Fruit fly (Drosophila melanogaster) whole organism, prepupa: ENCODE measurements around the gene msps.
A peak's percentile ranks its signal among the peaks of the same experiment; 100 is the strongest.

Experiments
- Blimp-1 ChIP-seq: fragments of 200-800 bp; sonication (Bioruptor generic); optimal IDR thresholded peaks from 3 replicates; lab custom pipeline; 2017; ENCODE audit warnings: missing biosample characterization, missing genetic modification characterization, mild to moderate bottlenecking, moderate library complexity, missing genetic modification reagents
- CG10631 ChIP-seq: fragments of 200-800 bp; sonication (Bioruptor generic); optimal IDR thresholded peaks from 2 replicates; lab custom pipeline; 2016; ENCODE audit warnings: missing biosample characterization, missing genetic modification characterization
- CG10669 ChIP-seq: fragments of 200-800 bp; sonication (Bioruptor generic); optimal IDR thresholded peaks from 3 replicates; lab custom pipeline; 2018; ENCODE audit warnings: missing biosample characterization, mild to moderate bottlenecking, missing genetic modification characterization, moderate library complexity
- CG11294 ChIP-seq: fragments of 200-800 bp; sonication (Bioruptor generic); IDR thresholded peaks from 2 replicates; pipeline ENCODE4 v1.3.6; 2022; ENCODE audit warnings: missing biosample characterization, missing genetic modification characterization
- CG11762 ChIP-seq: fragments of 200-800 bp; sonication (Bioruptor generic); optimal IDR thresholded peaks from 3 replicates; lab custom pipeline; 2016; ENCODE audit warnings: missing biosample characterization, missing genetic modification characterization; ENCODE audit not compliant: insufficient read depth
- CG11902 ChIP-seq: fragments of 200-800 bp; sonication (Bioruptor generic); optimal IDR thresholded peaks from 3 replicates; lab custom pipeline; 2016; ENCODE audit warnings: missing biosample characterization, missing genetic modification characterization
- CG15336 ChIP-seq: fragments of 200-800 bp; sonication (Bioruptor generic); IDR thresholded peaks from 2 replicates; pipeline ENCODE4 v1.3.6; 2022; ENCODE audit warnings: missing biosample characterization, missing genetic modification characterization
- CG16779 ChIP-seq: fragments of 200-800 bp; sonication (Bioruptor generic); optimal IDR thresholded peaks from 3 replicates; lab custom pipeline; 2017; ENCODE audit warnings: missing biosample characterization, mild to moderate bottlenecking, missing genetic modification characterization
- CG31627 ChIP-seq: fragments of 200-800 bp; sonication (Bioruptor generic); optimal IDR thresholded peaks from 3 replicates; lab custom pipeline; 2016; ENCODE audit warnings: missing biosample characterization, missing genetic modification characterization
- CG32006 ChIP-seq: fragments of 200-800 bp; sonication (Bioruptor generic); optimal IDR thresholded peaks from 3 replicates; lab custom pipeline; 2017; ENCODE audit warnings: missing biosample characterization, mild to moderate bottlenecking, missing genetic modification characterization
- CG3919 ChIP-seq: fragments of 200-800 bp; sonication (Bioruptor generic); optimal IDR thresholded peaks from 3 replicates; lab custom pipeline; 2016; ENCODE audit warnings: missing biosample characterization, missing genetic modification characterization
- CG6163 ChIP-seq: fragments of 200-800 bp; sonication (Bioruptor generic); IDR thresholded peaks from 3 replicates; pipeline ENCODE4 v1.3.6; 2022; ENCODE audit warnings: missing biosample characterization, missing genetic modification characterization
- CG6276 ChIP-seq: fragments of 200-800 bp; sonication (Bioruptor generic); optimal IDR thresholded peaks from 2 replicates; lab custom pipeline; 2017; ENCODE audit warnings: missing biosample characterization, mild to moderate bottlenecking, missing genetic modification characterization
- CG6792 ChIP-seq: fragments of 200-800 bp; sonication (Bioruptor generic); optimal IDR thresholded peaks from 3 replicates; lab custom pipeline; 2016; ENCODE audit warnings: missing biosample characterization, missing genetic modification characterization
- CG6808 ChIP-seq: fragments of 200-800 bp; sonication (Bioruptor generic); optimal IDR thresholded peaks from 3 replicates; lab custom pipeline; 2017; ENCODE audit warnings: missing biosample characterization, missing genetic modification characterization, mild to moderate bottlenecking, moderate library complexity, missing genetic modification reagents
- CG6854 ChIP-seq: fragments of 200-800 bp; sonication (Bioruptor generic); optimal IDR thresholded peaks from 2 replicates; lab custom pipeline; 2017; ENCODE audit warnings: missing biosample characterization, mild to moderate bottlenecking, missing genetic modification characterization
- CG7368 ChIP-seq: fragments of 200-800 bp; sonication (Bioruptor generic); optimal IDR thresholded peaks from 3 replicates; lab custom pipeline; 2016; ENCODE audit warnings: missing biosample characterization, missing genetic modification characterization
- CG8119 ChIP-seq: fragments of 200-800 bp; sonication (Bioruptor generic); IDR thresholded peaks from 3 replicates; pipeline ENCODE4 v1.3.6; 2022; ENCODE audit warnings: missing biosample characterization, missing genetic modification characterization
- CG8319 ChIP-seq: fragments of 200-800 bp; sonication (Bioruptor generic); optimal IDR thresholded peaks from 3 replicates; lab custom pipeline; 2016; ENCODE audit warnings: missing biosample characterization, missing genetic modification characterization
- CG9139 ChIP-seq: fragments of 200-800 bp; sonication (Bioruptor generic); optimal IDR thresholded peaks from 3 replicates; lab custom pipeline; 2017; ENCODE audit warnings: missing biosample characterization, mild to moderate bottlenecking, missing genetic modification characterization
- Eip75B ChIP-seq: fragments of 200-800 bp; sonication (Bioruptor generic); optimal IDR thresholded peaks from 3 replicates; lab custom pipeline; 2016; ENCODE audit warnings: missing biosample characterization, missing genetic modification characterization
- Eip78C ChIP-seq: fragments of 200-800 bp; sonication (Bioruptor generic); peaks from one replicate; lab custom pipeline; 2016; ENCODE audit warnings: missing biosample characterization, missing genetic modification characterization
- Eip93F ChIP-seq: fragments of 200-800 bp; sonication (Bioruptor generic); optimal IDR thresholded peaks from 2 replicates; lab custom pipeline; 2016; ENCODE audit warnings: missing biosample characterization, mild to moderate bottlenecking, missing genetic modification characterization
- Ets21C ChIP-seq: fragments of 200-800 bp; sonication (Bioruptor generic); optimal IDR thresholded peaks from 3 replicates; lab custom pipeline; 2016; ENCODE audit warnings: missing biosample characterization, missing genetic modification characterization
- Gug ChIP-seq: fragments of 200-800 bp; sonication (Bioruptor generic); IDR thresholded peaks from 2 replicates; pipeline ENCODE4 v1.3.6; 2022; ENCODE audit warnings: missing biosample characterization, missing genetic modification characterization
- Hr38 ChIP-seq: sonication (Bioruptor generic); optimal IDR thresholded peaks from 2 replicates; lab custom pipeline; 2016; ENCODE audit warnings: missing biosample characterization, missing genetic modification characterization
- Hr39 ChIP-seq: fragments of 200-800 bp; sonication (Bioruptor generic); optimal IDR thresholded peaks from 2 replicates; lab custom pipeline; 2016; ENCODE audit warnings: missing biosample characterization, missing genetic modification characterization
- Lpt ChIP-seq: fragments of 200-800 bp; sonication (Bioruptor generic); optimal IDR thresholded peaks from 3 replicates; lab custom pipeline; 2016; ENCODE audit warnings: missing biosample characterization, missing genetic modification characterization
- Met ChIP-seq: fragments of 200-800 bp; sonication (Bioruptor generic); optimal IDR thresholded peaks from 3 replicates; lab custom pipeline; 2016; ENCODE audit warnings: missing biosample characterization, missing genetic modification characterization
- OdsH ChIP-seq: fragments of 200-800 bp; sonication (Bioruptor generic); optimal IDR thresholded peaks from 3 replicates; lab custom pipeline; 2016; ENCODE audit warnings: missing biosample characterization, missing genetic modification characterization
- Smox ChIP-seq: fragments of 200-800 bp; sonication (Bioruptor generic); optimal IDR thresholded peaks from 3 replicates; lab custom pipeline; 2016; ENCODE audit warnings: missing biosample characterization, missing genetic modification characterization
- Sox102F ChIP-seq: fragments of 200-800 bp; sonication (Bioruptor generic); optimal IDR thresholded peaks from 2 replicates; lab custom pipeline; 2016; ENCODE audit warnings: missing biosample characterization, mild to moderate bottlenecking, missing genetic modification characterization
- Sox14 ChIP-seq: fragments of 200-800 bp; sonication (Bioruptor generic); optimal IDR thresholded peaks from 3 replicates; lab custom pipeline; 2016; ENCODE audit warnings: missing biosample characterization, missing genetic modification characterization
- Sox15 ChIP-seq: fragments of 200-800 bp; sonication (Bioruptor generic); optimal IDR thresholded peaks from 3 replicates; lab custom pipeline; 2016; ENCODE audit warnings: missing biosample characterization, missing genetic modification characterization
- achi ChIP-seq: fragments of 200-800 bp; sonication (Bioruptor generic); optimal IDR thresholded peaks from 3 replicates; lab custom pipeline; 2016; ENCODE audit warnings: missing biosample characterization, missing genetic modification characterization
- cyc ChIP-seq: fragments of 200-800 bp; sonication (Bioruptor generic); optimal IDR thresholded peaks from 3 replicates; lab custom pipeline; 2016; ENCODE audit warnings: missing biosample characterization, missing genetic modification characterization
- dac ChIP-seq: fragments of 200-800 bp; sonication (Bioruptor generic); optimal IDR thresholded peaks from 2 replicates; lab custom pipeline; 2017; ENCODE audit warnings: missing biosample characterization, mild to moderate bottlenecking, missing genetic modification characterization
- eg ChIP-seq: fragments of 200-800 bp; sonication (Bioruptor generic); IDR thresholded peaks from 3 replicates; pipeline ENCODE4 v1.3.6; 2022; ENCODE audit warnings: missing biosample characterization, missing genetic modification characterization
- esn ChIP-seq: fragments of 200-800 bp; sonication (Bioruptor generic); optimal IDR thresholded peaks from 2 replicates; lab custom pipeline; 2016; ENCODE audit warnings: missing biosample characterization, mild to moderate bottlenecking, missing genetic modification characterization, moderate library complexity
- fd59A ChIP-seq: fragments of 200-800 bp; sonication (Bioruptor generic); optimal IDR thresholded peaks from 2 replicates; lab custom pipeline; 2017; ENCODE audit warnings: missing biosample characterization, mild to moderate bottlenecking, missing genetic modification characterization, missing genetic modification reagents
- fd85E ChIP-seq: fragments of 200-800 bp; sonication (Bioruptor generic); optimal IDR thresholded peaks from 3 replicates; lab custom pipeline; 2016; ENCODE audit warnings: missing biosample characterization, missing genetic modification characterization
- fkh ChIP-seq: fragments of 200-800 bp; sonication (Bioruptor generic); optimal IDR thresholded peaks from 3 replicates; lab custom pipeline; 2017; ENCODE audit warnings: missing biosample characterization, mild to moderate bottlenecking, missing genetic modification characterization, moderate library complexity
- lz ChIP-seq: fragments of 200-800 bp; sonication (Bioruptor generic); optimal IDR thresholded peaks from 3 replicates; lab custom pipeline; 2016; ENCODE audit warnings: missing biosample characterization, missing genetic modification characterization
- net ChIP-seq: fragments of 200-800 bp; sonication (Bioruptor generic); optimal IDR thresholded peaks from 3 replicates; lab custom pipeline; 2016; ENCODE audit warnings: missing biosample characterization, missing genetic modification characterization
- pdm3 ChIP-seq: fragments of 200-800 bp; sonication (Bioruptor generic); optimal IDR thresholded peaks from 3 replicates; lab custom pipeline; 2016; ENCODE audit warnings: missing biosample characterization, missing genetic modification characterization
- salr ChIP-seq, 2 experiments: fragments of 200-800 bp; sonication (Bioruptor generic); optimal IDR thresholded peaks; 3 replicates each; lab custom pipeline; 2016 to 2018; ENCODE audit warnings: missing biosample characterization in 2 of 2, missing genetic modification characterization in 2 of 2, mild to moderate bottlenecking in 1 of 2
- spab ChIP-seq: fragments of 200-800 bp; sonication (Bioruptor generic); optimal IDR thresholded peaks from 2 replicates; lab custom pipeline; 2017; ENCODE audit warnings: missing biosample characterization, mild to moderate bottlenecking, missing genetic modification characterization, missing genetic modification reagents
- ss ChIP-seq, 2 experiments: fragments of 200-800 bp; sonication (Bioruptor generic); optimal IDR thresholded peaks; 2 replicates in 1 of 2; 3 replicates in 1 of 2; lab custom pipeline; 2017 to 2018; ENCODE audit warnings: mild to moderate bottlenecking in 2 of 2, missing biosample characterization in 2 of 2, missing genetic modification characterization in 2 of 2, moderate library complexity in 1 of 2
- svp ChIP-seq: fragments of 200-800 bp; sonication (Bioruptor generic); peaks from one replicate; lab custom pipeline; 2016; ENCODE audit warnings: missing biosample characterization, missing genetic modification characterization
- topi ChIP-seq: fragments of 200-800 bp; sonication (Bioruptor generic); optimal IDR thresholded peaks from 3 replicates; lab custom pipeline; 2016; ENCODE audit warnings: missing biosample characterization, missing genetic modification characterization
- vri ChIP-seq: fragments of 200-800 bp; sonication (Bioruptor generic); optimal IDR thresholded peaks from 3 replicates; lab custom pipeline; 2016; ENCODE audit warnings: missing biosample characterization, mild to moderate bottlenecking, missing genetic modification characterization

Gene msps

DNA sequence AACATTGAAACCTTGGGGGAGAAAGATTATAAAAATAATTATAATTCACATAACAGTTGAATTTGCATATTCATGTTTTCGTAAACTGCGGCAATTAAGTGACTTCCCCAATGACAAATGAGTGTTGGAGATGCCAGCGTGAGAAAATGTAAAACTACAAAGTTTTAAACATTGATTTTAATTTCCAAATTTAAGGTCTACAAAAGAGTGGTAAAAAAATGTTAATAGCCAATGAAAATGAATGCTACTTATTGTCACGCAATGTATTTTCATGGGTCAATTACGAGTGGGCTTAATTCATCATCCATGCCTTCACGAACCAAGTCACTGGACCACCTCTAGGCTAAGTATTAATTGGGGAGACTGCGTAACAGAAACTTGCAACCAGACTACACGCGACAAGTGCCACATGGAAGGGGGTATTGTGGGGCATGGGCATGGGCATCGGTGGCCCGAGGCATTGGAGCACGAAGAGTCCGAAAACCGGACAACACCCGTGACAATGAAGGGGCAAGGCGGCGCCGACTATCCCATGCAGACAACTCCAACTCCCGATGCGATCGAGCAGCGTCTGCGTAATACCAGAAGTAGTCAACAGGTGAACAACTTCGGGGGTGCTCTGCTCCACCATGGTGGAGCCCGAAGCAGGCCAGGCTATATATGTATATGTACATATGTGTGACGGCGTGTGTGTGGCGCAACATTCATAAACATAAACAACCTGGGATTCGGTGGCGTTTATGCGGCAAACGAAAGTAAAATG is 8.3 kb upstream of the msps start:
- TF ChIP-seq Ets21C: no peak
- no peak for TF ChIP-seq fd59A
- TF ChIP-seq Sox15 (GFP tag; lab: Kevin White, UChicago): no peak
- no peak for TF ChIP-seq CG31627 (GFP tag; lab: Kevin White, UChicago)
- no peak for TF ChIP-seq svp (GFP tag; lab: Kevin White, UChicago)
- TF ChIP-seq Sox102F (GFP tag; lab: Kevin White, UChicago): peak; percentile 22
- no peak for TF ChIP-seq Blimp-1 (GFP tag; lab: Kevin White, UChicago)
- TF ChIP-seq CG9139 (GFP tag; lab: Kevin White, UChicago): no peak
- no peak for TF ChIP-seq vri (GFP tag; lab: Kevin White, UChicago)
- TF ChIP-seq esn (GFP tag; lab: Kevin White, UChicago): peak; percentile 30
- TF ChIP-seq Eip75B (GFP tag; lab: Kevin White, UChicago): no peak
- TF ChIP-seq dac (GFP tag; lab: Kevin White, UChicago): no peak
- TF ChIP-seq CG7368 (GFP tag; lab: Kevin White, UChicago): no peak
- TF ChIP-seq cyc (GFP tag; lab: Kevin White, UChicago): no peak
- TF ChIP-seq pdm3 (GFP tag; lab: Kevin White, UChicago): peak; percentile 63
- no peak for TF ChIP-seq net (GFP tag; lab: Kevin White, UChicago)
- TF ChIP-seq CG6163: peak; percentile 54; the same call in 2 of the 3 replicates
- TF ChIP-seq Met: peak; percentile 12
- no peak for TF ChIP-seq CG8319 (GFP tag; lab: Kevin White, UChicago)
- no peak for TF ChIP-seq CG10631
- no peak for TF ChIP-seq spab (GFP tag; lab: Kevin White, UChicago)
- peak; percentile 83 for TF ChIP-seq Eip78C (GFP tag; lab: Kevin White, UChicago)
- TF ChIP-seq Gug (GFP tag; lab: Robert Waterston, UW): no peak
- no peak for TF ChIP-seq CG16779 (tag; lab: Kevin White, UChicago)
- peak; percentile 33 for TF ChIP-seq achi (GFP tag; lab: Kevin White, UChicago)
- no peak for TF ChIP-seq Smox (GFP tag; lab: Kevin White, UChicago)
- no peak for TF ChIP-seq CG6276
- peak; percentile 6 for TF ChIP-seq lz (GFP tag; lab: Kevin White, UChicago)
- TF ChIP-seq Eip93F (GFP tag; lab: Kevin White, UChicago): no peak
- TF ChIP-seq Hr39 (GFP tag; lab: Kevin White, UChicago): no peak
- peak in 1 of 2 experiments; percentile 20 for TF ChIP-seq salr (GFP tag; optimal IDR thresholded peaks at IDR 0.05; lab: Kevin White, UChicago)
- peak; percentile 28 for TF ChIP-seq CG6854 (GFP tag; lab: Kevin White, UChicago)
- no peak for TF ChIP-seq fd85E (GFP tag; lab: Kevin White, UChicago)
- TF ChIP-seq CG6792 (GFP tag; lab: Kevin White, UChicago): peak; percentile 26
- TF ChIP-seq CG11294 (GFP tag; lab: Robert Waterston, UW): 0 out of 2 replicates have a peak, but pooled peaks have one; percentile 23
- no peak for TF ChIP-seq topi (GFP tag; lab: Kevin White, UChicago)
- TF ChIP-seq CG8119 (GFP tag; lab: Robert Waterston, UW): 0 out of 3 replicates have a peak, but pooled peaks have one; percentile 33
- no peak for TF ChIP-seq CG11762 (GFP tag; lab: Kevin White, UChicago)
- no peak for TF ChIP-seq CG10669
- peak; percentile 31 for TF ChIP-seq CG32006 (GFP tag; lab: Kevin White, UChicago)
- no peak for TF ChIP-seq CG11902 (GFP tag; lab: Kevin White, UChicago)
- TF ChIP-seq fkh (GFP tag; lab: Kevin White, UChicago): no peak
- no peak for TF ChIP-seq Hr38
- peak; percentile 47 for TF ChIP-seq OdsH
- TF ChIP-seq ss (GFP tag; optimal IDR thresholded peaks at IDR 0.05; lab: Kevin White, UChicago): peak in 1 of 2 experiments; percentile 92
- no peak for TF ChIP-seq Sox14 (GFP tag; lab: Kevin White, UChicago)
- peak; percentile 71; the same call in 2 of the 3 replicates for TF ChIP-seq eg (GFP tag; lab: Robert Waterston, UW)
- peak; percentile 55 for TF ChIP-seq CG3919 (GFP tag; lab: Kevin White, UChicago)
- peak; percentile 39 for TF ChIP-seq Lpt (GFP tag; lab: Kevin White, UChicago)
- no peak for TF ChIP-seq CG6808 (GFP tag; lab: Kevin White, UChicago)
- TF ChIP-seq CG15336 (GFP tag; lab: Robert Waterston, UW): peak; percentile 48
